ENCODE assay signal across 3 fruit fly cellular contexts in genomic region chrX:7631359-7631758, dm6.
TF ChIP-seq lines count a peak whose summit lies in the region.

No protein-coding gene starts in this region.

- no peak for TF ChIP-seq CTCF in whole organism, embryonic (GFP tag; optimal IDR thresholded peaks at IDR 0.05; lab: Kevin White, UChicago)

TF ChIP-seq in whole organism, adult, 20 proteins besides CTCF, POLR2A, EP300 and RAD21:
- TF ChIP-seq CG11617 (GFP tag; optimal IDR thresholded peaks at IDR 0.05; lab: Kevin White, UChicago) (peak; percentile 18), cic (GFP tag; optimal IDR thresholded peaks at IDR 0.05; lab: Kevin White, UChicago) (peak; percentile 15), toe (GFP tag; optimal IDR thresholded peaks at IDR 0.05; lab: Kevin White, UChicago) (no peak), Clk (GFP tag; optimal IDR thresholded peaks at IDR 0.05; lab: Kevin White, UChicago) (no peak), Hr96 (GFP tag; optimal IDR thresholded peaks at IDR 0.05; lab: Kevin White, UChicago) (peak; percentile 9), CG33017 (tag; optimal IDR thresholded peaks at IDR 0.05; lab: Kevin White, UChicago) (no peak), Mnt (GFP tag; optimal IDR thresholded peaks at IDR 0.05; lab: Kevin White, UChicago) (peak; percentile 5)

TF ChIP-seq in whole organism, embryonic, 481 proteins besides CTCF, POLR2A, EP300 and RAD21:
- TF ChIP-seq Med (GFP tag; lab: Kevin White, UChicago): peak; percentile 28
- TF ChIP-seq grn (GFP tag; optimal IDR thresholded peaks at IDR 0.05; lab: Kevin White, UChicago): peak; percentile 4
- no peak for TF ChIP-seq CG7357 (GFP tag; IDR thresholded peaks at IDR 0.05; lab: Robert Waterston, UW)
- TF ChIP-seq kah (GFP tag; optimal IDR thresholded peaks at IDR 0.05; lab: Kevin White, UChicago): no peak
- no peak for TF ChIP-seq abd-A (tag; optimal IDR thresholded peaks at IDR 0.05; lab: Kevin White, UChicago)
- TF ChIP-seq CG2678 (tag; optimal IDR thresholded peaks at IDR 0.05; lab: Kevin White, UChicago): peak; percentile 18
- peak; percentile 69 for TF ChIP-seq Nf-YC (tag; optimal IDR thresholded peaks at IDR 0.05; lab: Kevin White, UChicago)
- no peak for TF ChIP-seq CG12744 (GFP tag; optimal IDR thresholded peaks at IDR 0.05; lab: Kevin White, UChicago)
- TF ChIP-seq bbx (GFP tag; IDR thresholded peaks at IDR 0.05; lab: Robert Waterston, UW; ENCODE audit: partially characterized antibody): no peak
- peak; percentile 38 for TF ChIP-seq CG34376 (GFP tag; optimal IDR thresholded peaks at IDR 0.05; lab: Kevin White, UChicago)
- 0 out of 2 replicates have a peak, but pooled peaks have one; percentile 29 for TF ChIP-seq CG4360 (GFP tag; IDR thresholded peaks at IDR 0.05; lab: Robert Waterston, UW)
- TF ChIP-seq exex (tag; optimal IDR thresholded peaks at IDR 0.05; lab: Kevin White, UChicago): peak; percentile 37
- peak in 1 of 2 experiments; percentile 4 for TF ChIP-seq Pdp1 (GFP tag; optimal IDR thresholded peaks at IDR 0.05; lab: Kevin White, UChicago)
- TF ChIP-seq sug (tag; optimal IDR thresholded peaks at IDR 0.05; lab: Kevin White, UChicago): peak; percentile 30
- peak; percentile 78 for TF ChIP-seq Nf-YB (GFP tag; optimal IDR thresholded peaks at IDR 0.05; lab: Kevin White, UChicago)
- no peak for TF ChIP-seq run (tag; optimal IDR thresholded peaks at IDR 0.05; lab: Kevin White, UChicago)

TF ChIP-seq in whole organism, prepupa, 60 proteins besides CTCF, POLR2A, EP300 and RAD21:
- TF ChIP-seq fkh (GFP tag; optimal IDR thresholded peaks at IDR 0.05; lab: Kevin White, UChicago) (peak; percentile 44), CG10669 (GFP tag; optimal IDR thresholded peaks at IDR 0.05; lab: Kevin White, UChicago) (no peak), Eip78C (GFP tag; lab: Kevin White, UChicago) (peak; percentile 60), fd85E (GFP tag; optimal IDR thresholded peaks at IDR 0.05; lab: Kevin White, UChicago) (no peak), fd59A (GFP tag; optimal IDR thresholded peaks at IDR 0.05; lab: Kevin White, UChicago) (no peak)
